Worm (Caenorhabditis elegans): Measurements from ENCODE around the gene amx-1.
"Not testable (repeated sequence)": the region's sequence is repeated elsewhere in the genome, so short reads cannot be mapped to it uniquely, and the experiment has no call there.

amx-1 gene

DNA sequence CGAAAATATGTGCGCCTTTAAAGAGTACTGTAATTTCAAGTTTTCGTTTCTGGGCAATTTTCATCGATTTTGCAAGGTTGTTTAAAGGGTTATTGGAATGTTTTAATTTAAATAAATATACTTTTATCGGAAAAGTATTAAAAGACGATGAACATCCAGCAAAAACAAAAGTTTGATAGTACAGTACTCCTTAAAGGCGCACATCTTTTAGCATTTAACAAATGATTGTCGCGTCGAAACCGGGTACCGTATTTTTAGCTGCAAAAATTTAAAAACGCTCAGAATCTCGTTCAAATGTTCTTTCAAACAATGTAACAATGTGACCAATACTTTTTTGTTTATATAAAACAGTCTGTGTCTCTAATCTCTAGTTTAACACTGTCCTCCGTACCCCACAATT, 18.1 kb downstream of the amx-1 start, which contains the start of gene C36A4.11:
TSS of gene C36A4.11 (plus strand) at position 301 of the 400 bp plus-strand sequence.
- not testable (repeated sequence) for TF ChIP-seq unc-62 (GFP tag; optimal IDR thresholded peaks at IDR 0.05)

DNA sequence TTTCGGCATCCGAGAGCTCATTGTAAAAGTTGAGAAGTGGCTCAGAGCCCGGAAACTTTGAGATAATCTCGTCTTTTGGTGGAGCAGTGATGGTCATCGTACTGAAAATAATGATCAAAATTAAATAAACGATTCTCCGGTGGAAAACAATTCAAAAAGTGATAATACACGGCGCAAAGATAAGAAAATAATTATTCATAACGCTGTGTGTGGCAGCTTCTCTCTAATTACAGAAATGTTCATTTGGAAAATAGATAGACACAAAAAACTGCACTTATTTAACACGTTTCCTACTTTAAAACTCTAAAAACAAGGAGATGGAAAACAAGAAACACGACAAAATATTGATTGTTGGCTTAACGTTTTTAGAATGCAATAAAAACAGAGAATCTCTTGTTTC, 21.3 kb downstream of the amx-1 start, which contains the start of gene C36A4.4:
TSS of gene C36A4.4 (minus strand) at position 101 of the 400 bp plus-strand sequence.
- not testable (repeated sequence) for TF ChIP-seq unc-62 (GFP tag; optimal IDR thresholded peaks at IDR 0.05)

DNA sequence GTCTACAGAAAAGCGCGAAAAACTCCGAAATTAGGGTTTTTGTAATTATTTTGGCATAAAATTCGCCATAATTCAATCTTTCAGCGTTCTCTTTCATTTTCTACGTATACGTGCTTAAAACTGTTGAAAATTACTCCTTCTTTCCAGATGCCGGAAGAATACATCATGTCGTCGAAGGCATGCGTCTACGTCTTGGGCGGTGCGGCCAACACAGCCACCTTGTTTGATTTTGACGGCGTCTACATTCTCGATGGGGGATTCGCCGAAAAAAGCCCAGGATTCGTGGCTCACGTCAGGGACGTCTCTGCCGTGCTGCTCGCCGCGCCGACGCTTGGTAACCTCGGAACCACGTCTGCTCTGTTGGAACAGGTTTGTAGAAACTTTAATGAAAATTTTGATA, 22.5 kb downstream of the amx-1 start, which contains the start of gene maph-1.3:
TSS of gene maph-1.3 (plus strand) at position 148 of the 400 bp plus-strand sequence.
- not testable (repeated sequence) for TF ChIP-seq unc-62 (GFP tag; optimal IDR thresholded peaks at IDR 0.05)

DNA sequence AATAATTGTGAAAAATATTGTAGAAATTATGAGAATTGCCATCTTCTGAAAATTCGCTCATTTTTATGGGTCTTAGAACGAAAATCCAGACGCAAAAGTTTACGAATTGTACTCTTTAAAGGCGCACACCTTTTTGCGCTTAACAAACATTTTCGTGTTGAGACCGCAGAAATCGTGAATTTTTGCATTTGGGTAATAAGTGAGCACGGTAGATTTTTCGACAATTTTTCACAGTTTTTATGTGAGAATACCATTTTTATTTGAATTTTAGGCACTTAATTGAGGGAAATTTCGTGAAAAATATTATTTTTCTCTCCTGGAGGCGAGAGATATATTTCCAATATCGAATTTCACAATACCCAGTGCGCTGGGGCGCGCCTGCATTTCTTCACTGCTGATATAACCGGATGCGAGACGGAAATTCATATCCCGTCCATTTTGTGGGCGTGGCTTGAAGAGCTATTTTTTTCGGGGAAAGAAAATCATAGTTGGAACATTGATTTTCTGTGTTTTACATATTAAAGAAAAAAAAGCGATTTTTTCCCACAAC, 29.9 kb downstream of the amx-1 start, which contains the start of gene cyp-25A4:
TSS of gene cyp-25A4 (minus strand) at position 51 of the 550 bp plus-strand sequence.
- TF ChIP-seq unc-62 (GFP tag; optimal IDR thresholded peaks at IDR 0.05) = not testable (repeated sequence)

DNA sequence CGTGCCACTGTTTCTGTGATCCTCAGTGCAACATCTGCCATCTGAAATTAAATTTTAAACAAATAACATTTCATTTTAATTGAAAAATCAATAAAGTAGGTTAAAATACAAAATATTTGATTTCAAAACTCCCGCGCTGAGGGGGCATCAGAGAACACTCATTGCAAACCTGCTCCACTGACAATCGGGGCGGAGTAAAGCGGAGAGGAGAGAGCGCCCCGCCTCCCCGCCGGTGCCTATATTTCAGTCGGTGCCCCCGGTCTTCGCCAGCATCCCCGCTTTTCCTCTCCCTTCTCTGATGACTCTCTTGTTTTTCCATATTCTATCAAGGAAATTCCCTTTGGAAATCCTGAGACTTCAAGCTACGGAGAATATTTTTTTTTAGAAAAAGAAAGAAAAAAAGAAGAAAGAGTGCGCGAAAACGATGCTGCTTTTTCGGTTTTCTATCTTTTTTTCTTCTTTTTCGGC, 40.7 kb downstream of the amx-1 start, which contains the start of gene brc-1:
TSS of gene brc-1 (minus strand) at position 51 of the 468 bp plus-strand sequence.
- no peak for TF ChIP-seq unc-62 (GFP tag; optimal IDR thresholded peaks at IDR 0.05)

DNA sequence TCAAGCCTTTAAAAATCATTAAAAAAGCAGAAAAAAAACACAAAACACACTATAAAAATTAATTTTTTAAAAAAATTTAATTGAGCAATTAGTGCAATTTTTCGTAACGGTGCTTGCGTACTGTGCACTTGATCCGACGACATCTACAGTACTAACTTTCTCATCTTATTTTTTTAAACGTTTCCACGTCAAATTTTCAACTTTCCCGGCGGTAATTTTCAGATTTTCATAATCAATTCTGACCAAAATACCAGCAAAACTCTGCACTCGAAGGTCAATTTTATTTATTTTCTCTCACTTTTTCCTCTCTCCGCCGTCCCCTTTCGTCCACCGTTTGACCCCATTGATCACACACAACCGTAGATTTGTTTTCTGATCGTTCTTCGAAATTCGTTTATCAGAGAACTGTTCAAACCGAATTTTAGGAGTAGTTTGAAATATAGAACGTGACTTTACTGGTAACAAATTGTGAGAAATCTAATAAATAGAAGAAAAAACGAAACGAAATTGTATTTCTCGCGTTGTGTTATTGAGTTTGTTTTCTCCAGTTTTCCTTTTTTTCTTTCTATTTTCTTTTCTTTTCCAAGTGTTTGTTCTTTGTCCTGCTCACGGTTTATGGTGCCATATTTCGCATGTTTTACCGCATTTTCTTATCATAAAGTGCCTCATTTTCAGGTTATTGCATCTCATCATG, 41.8 kb downstream of the amx-1 start, which contains the start of gene acs-19:
TSS of gene acs-19 (plus strand) at position 676 of the 694 bp plus-strand sequence.
- TF ChIP-seq unc-62 (GFP tag; optimal IDR thresholded peaks at IDR 0.05) = no peak

DNA sequence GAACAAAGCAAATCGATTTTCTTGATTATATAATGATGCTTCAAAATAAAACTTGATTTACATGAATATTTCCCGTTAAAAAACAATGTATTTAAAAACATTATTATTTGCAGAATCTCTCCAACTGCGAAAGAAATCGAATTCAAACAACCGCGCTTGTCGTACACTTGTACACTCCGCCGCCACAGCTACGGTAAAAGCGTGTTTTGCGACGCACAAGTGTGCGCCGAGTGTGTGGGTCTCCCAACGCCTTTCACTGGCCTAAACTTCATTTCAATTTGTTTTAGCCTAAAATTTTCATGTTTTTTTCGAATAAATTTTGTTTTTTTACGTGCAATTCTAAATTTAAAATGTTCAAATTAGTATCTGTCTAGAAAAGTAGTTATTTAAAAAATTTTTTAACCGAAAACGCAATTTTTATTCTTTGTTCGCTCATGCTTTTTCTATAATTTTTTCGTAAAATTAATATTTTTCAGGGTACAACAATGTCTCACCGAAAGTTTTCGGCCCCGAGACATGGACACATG, 45.2 kb downstream of the amx-1 start, which contains the start of gene rpl-3:
TSS of gene rpl-3 (plus strand) at position 477 of the 527 bp plus-strand sequence.
- peak; percentile 79 for TF ChIP-seq unc-62 (GFP tag; optimal IDR thresholded peaks at IDR 0.05)

DNA sequence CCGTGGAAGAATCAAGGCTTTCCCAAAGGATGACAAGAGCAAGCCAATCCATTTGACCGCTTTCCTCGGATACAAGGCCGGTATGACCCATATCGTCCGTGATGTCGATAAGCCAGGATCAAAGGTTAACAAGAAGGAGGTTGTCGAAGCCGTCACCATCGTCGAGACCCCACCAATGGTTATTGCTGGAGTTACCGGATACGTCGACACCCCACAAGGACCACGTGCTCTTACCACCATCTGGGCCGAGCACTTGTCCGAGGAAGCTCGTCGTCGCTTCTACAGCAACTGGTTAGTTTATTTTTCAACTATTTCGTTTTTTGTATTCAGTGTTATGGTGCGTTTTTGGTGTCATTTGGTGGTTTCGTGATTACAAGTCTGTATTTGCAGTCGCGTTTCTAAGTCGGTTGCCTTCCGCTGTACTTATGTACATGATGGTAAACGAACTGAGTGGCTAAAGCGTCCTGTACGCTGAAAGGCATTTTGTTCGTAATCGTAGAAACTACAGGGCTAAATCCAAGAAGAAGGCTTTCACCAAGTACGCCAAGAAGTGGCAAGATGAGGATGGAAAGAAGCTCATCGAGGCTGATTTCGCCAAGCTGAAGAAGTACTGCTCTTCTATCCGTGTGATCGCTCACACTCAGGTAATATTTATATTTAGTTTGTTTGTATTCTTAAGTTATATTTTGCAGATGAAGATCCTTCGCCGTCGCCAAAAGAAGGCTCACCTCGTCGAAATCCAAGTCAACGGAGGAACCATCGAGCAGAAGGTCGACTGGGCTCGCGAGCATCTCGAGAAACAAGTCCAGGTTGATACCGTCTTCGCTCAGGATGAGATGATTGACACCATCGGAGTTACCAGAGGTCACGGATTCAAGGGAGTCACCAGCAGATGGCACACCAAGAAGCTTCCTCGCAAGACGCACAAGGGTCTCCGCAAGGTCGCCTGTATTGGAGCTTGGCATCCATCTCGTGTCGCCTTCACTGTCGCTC, 46.0 kb downstream of the amx-1 start:
- TF ChIP-seq unc-62 (GFP tag; optimal IDR thresholded peaks at IDR 0.05) = no peak

DNA sequence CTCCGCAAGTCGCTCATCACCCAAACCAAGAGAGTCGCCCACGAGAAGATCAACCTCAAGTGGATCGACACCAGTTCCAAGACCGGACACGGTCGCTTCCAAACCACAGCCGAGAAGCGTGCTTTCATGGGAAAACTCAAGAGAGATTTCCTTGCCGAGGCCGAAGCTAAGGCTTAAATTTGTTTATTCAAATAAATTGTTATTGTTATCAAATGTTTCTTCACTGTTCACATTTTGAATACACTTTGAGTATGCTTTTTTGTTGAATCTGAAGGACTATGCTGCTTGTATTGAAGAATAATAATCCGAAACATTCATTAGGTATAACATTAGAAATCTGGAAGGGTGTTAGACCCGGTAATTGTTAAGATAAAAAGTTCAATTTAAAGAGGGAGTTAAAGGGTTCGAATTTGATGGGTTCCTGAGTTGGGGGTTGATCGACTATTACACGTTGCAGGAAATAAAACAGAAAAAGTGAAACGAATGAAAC, 47.1 kb downstream of the amx-1 start:
- TF ChIP-seq unc-62 (GFP tag; optimal IDR thresholded peaks at IDR 0.05) = no peak

DNA sequence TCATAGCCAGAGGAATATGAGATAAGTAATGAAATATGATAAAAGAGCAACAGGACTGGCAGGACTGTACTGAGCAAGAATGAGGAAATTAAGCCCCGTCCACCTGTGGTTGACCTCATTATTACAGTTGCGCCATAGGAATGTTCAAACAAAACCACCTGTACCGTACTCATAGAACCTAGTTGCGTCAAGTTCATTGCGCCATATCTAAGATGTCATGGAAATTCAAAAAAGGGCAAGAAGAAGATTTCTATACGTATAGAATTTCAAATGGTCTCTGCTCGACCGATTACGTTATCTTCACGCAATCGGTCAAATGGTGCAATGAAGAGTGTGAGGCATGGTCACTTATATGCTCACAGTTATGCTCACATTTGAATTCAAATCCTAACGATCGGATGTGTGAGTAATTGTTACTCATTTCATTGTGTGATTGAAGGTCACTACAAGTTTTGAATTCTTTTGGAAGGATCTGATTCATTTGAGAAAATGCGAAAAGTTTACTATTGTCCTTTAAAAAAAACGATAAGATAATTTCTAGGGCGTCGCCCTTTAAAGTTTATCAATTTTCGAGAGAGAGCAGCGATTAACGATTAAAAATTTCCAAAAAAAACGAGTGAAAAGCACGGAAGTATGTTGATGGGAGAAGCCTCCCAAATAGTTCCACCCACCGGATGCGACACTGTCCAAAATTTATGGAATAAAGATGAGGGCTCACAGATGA, 49.7 kb downstream of the amx-1 start:
- TF ChIP-seq unc-62 (GFP tag; optimal IDR thresholded peaks at IDR 0.05) = no peak

DNA sequence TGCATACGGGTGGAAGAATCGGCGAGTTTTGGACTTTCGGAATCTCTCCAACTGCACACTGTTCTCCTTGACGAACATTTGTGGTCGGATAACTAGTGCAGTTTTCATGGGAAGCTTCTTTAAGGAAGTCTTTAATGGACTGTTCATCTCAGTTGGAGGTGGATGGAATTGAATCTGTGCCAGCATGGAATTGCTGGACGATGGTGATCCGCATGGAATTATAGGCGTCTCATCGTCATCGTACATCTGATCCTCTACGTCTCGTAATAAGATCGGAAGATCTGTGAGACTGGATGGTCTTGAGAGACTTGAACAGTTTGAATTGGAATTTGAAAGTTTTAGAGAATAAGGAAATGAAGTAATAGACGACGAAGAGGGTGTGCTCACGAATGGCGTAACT, 50.8 kb downstream of the amx-1 start:
- no peak for TF ChIP-seq unc-62 (GFP tag; optimal IDR thresholded peaks at IDR 0.05)

DNA sequence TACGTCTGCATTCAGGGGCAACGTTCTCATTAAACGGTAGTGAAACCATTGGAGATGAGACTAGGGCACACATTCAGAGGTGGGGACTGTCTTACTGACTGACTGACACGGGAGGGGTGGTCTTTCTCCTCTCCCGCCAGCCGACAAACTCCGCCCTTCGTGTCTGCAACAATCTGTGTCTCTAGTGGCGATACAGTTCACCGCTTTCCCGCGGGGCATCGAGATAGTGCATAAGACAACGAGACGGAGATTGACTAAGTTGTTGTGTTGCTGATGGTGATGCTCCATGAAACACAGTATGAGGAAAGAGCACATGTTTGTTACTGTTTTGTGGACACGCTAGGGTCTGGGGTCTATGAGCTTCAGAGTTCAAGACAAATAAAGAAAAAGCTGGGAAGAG, 51.2 kb downstream of the amx-1 start:
- no peak for TF ChIP-seq unc-62 (GFP tag; optimal IDR thresholded peaks at IDR 0.05)

DNA sequence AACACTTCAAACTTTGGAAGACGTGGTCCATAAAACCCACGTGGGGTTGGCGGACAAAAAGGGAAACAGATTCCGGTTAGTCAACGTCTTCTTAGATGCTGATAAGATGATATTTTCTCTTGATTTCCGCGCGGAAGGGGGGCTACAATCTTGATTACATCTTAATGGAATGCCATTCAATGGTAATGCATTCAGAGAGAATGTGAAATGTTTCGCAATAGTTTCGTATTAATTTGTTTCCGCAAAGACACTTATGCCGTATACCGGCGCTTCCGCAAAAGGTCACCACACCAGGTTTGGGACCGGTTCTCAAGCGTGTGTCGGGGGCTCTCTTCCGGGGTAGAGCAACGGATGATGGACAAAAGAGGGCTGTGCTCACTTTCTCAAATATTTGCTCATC, 52.3 kb downstream of the amx-1 start:
- TF ChIP-seq unc-62 (GFP tag; optimal IDR thresholded peaks at IDR 0.05) = no peak

DNA sequence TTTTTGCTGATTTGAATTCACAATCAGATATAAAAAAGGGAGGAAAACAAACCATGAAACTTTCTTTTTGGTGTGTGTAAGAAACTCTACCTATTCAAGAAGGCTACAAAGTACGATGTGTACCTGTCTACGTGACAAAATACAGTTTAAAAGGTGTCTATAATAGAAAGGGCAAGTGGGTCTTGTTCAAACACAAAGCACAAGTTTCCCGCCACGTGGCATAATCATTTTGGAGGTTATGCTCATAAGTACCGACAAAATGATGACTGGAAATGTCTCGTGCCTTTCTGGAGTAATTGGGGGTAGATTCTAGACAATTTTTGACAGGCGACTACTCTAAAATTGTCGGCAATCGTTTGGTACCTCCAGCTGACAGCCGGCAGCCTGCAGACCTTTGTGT, 52.7 kb downstream of the amx-1 start:
- TF ChIP-seq unc-62 (GFP tag; optimal IDR thresholded peaks at IDR 0.05) = no peak

All from whole organism, dauer.